Worm (Caenorhabditis elegans) whole organism, late embryonic: ENCODE measurements around the gene C07D8.5.

Experiments
- C38D4.7 ChIP-seq: fragments of 200-800 bp; sonication (Bioruptor generic); optimal IDR thresholded peaks from 2 replicates; lab custom pipeline; 2018; ENCODE audit warnings: mild to moderate bottlenecking, missing genetic modification characterization, moderate library complexity, missing compliant biosample characterization
- K02D7.2 ChIP-seq: sonication (generic microtip); optimal IDR thresholded peaks from 2 replicates; lab custom pipeline; 2017; ENCODE audit warnings: mild to moderate bottlenecking, missing genetic modification characterization, missing compliant biosample characterization
- T23F11.4 ChIP-seq: fragments of 200-800 bp; sonication (Bioruptor generic); optimal IDR thresholded peaks from 2 replicates; lab custom pipeline; 2018; ENCODE audit warnings: mild to moderate bottlenecking, missing genetic modification characterization, missing compliant biosample characterization
- ahr-1 ChIP-seq: sonication (generic microtip); optimal IDR thresholded peaks from 2 replicates; lab custom pipeline; 2016; ENCODE audit warnings: missing genetic modification characterization, missing compliant biosample characterization
- ceh-14 ChIP-seq: sonication (generic microtip); optimal IDR thresholded peaks from 2 replicates; lab custom pipeline; 2016; ENCODE audit warnings: missing genotype, missing genetic modification characterization, missing compliant biosample characterization
- ceh-18 ChIP-seq: sonication (generic microtip); optimal IDR thresholded peaks from 2 replicates; lab custom pipeline; 2016; ENCODE audit warnings: missing genetic modification characterization, missing compliant biosample characterization
- ceh-19 ChIP-seq: fragments of 200-800 bp; sonication (Bioruptor generic); optimal IDR thresholded peaks from 2 replicates; lab custom pipeline; 2018; ENCODE audit warnings: mild to moderate bottlenecking, missing genetic modification characterization, missing compliant biosample characterization
- ceh-2 ChIP-seq: sonication (generic microtip); optimal IDR thresholded peaks from 2 replicates; lab custom pipeline; 2016; ENCODE audit warnings: missing genotype, missing genetic modification characterization, missing compliant biosample characterization
- ceh-22 ChIP-seq: sonication (generic microtip); optimal IDR thresholded peaks from 2 replicates; lab custom pipeline; 2017; ENCODE audit warnings: missing biosample characterization, missing genetic modification characterization
- ceh-45 ChIP-seq: fragments of 200-800 bp; sonication (Bioruptor generic); IDR thresholded peaks from 2 replicates; pipeline ENCODE4 v1.3.6; 2022; ENCODE audit warnings: missing genetic modification reagents, missing genetic modification characterization, missing compliant biosample characterization
- ceh-6 ChIP-seq: fragments of 200-800 bp; sonication (Bioruptor generic); optimal IDR thresholded peaks from 2 replicates; lab custom pipeline; 2018; ENCODE audit warnings: mild to moderate bottlenecking, missing genetic modification characterization, missing compliant biosample characterization
- dmd-4 ChIP-seq: sonication (generic microtip); optimal IDR thresholded peaks from 2 replicates; lab custom pipeline; 2016; ENCODE audit warnings: borderline replicate concordance, missing genetic modification characterization, missing compliant biosample characterization
- dve-1 ChIP-seq: sonication (generic microtip); optimal IDR thresholded peaks from 2 replicates; lab custom pipeline; 2017; ENCODE audit warnings: antibody characterized with exemption, mild to moderate bottlenecking, missing genetic modification characterization, missing compliant biosample characterization
- elt-2 ChIP-seq: sonication (generic microtip); optimal IDR thresholded peaks from 2 replicates; lab custom pipeline; 2016; ENCODE audit warnings: missing genetic modification reagents, missing genetic modification characterization, missing compliant biosample characterization
- elt-4 ChIP-seq: sonication (generic microtip); optimal IDR thresholded peaks from 2 replicates; lab custom pipeline; 2016; ENCODE audit warnings: missing genetic modification characterization, missing compliant biosample characterization
- eyg-1 ChIP-seq: sonication (generic microtip); optimal IDR thresholded peaks from 2 replicates; lab custom pipeline; 2016; ENCODE audit warnings: missing genotype, missing genetic modification characterization, missing compliant biosample characterization
- fkh-10 ChIP-seq: fragments of 150-350 bp; optimal IDR thresholded peaks from 2 replicates; lab custom pipeline; 2014; ENCODE audit warnings: missing biosample characterization, missing genetic modification reagents, missing genetic modification characterization
- fkh-6 ChIP-seq: sonication (generic microtip); optimal IDR thresholded peaks from 2 replicates; lab custom pipeline; 2016; ENCODE audit warnings: missing genetic modification characterization, missing compliant biosample characterization
- gmeb-2 ChIP-seq: sonication (generic microtip); optimal IDR thresholded peaks from 2 replicates; lab custom pipeline; 2016; ENCODE audit warnings: missing genetic modification characterization, inconsistent platforms, missing compliant biosample characterization
- madf-2 ChIP-seq: sonication (generic microtip); optimal IDR thresholded peaks from 2 replicates; lab custom pipeline; 2017; ENCODE audit warnings: missing genetic modification characterization, missing compliant biosample characterization
- nhr-232 ChIP-seq: sonication (generic microtip); optimal IDR thresholded peaks from 2 replicates; lab custom pipeline; 2016; ENCODE audit warnings: missing genetic modification characterization, missing compliant biosample characterization
- npax-4 ChIP-seq: sonication (generic microtip); optimal IDR thresholded peaks from 2 replicates; lab custom pipeline; 2016; ENCODE audit warnings: missing genetic modification characterization, missing compliant biosample characterization
- odd-2 ChIP-seq: sonication (generic microtip); optimal IDR thresholded peaks from 2 replicates; lab custom pipeline; 2017; ENCODE audit warnings: antibody characterized with exemption, mild to moderate bottlenecking, missing genetic modification characterization, missing compliant biosample characterization
- pag-3 ChIP-seq: sonication (generic microtip); optimal IDR thresholded peaks from 2 replicates; lab custom pipeline; 2016; ENCODE audit warnings: missing compliant biosample characterization, missing genetic modification characterization, borderline replicate concordance
- pat-9 ChIP-seq: fragments of 200-800 bp; sonication (Bioruptor generic); optimal IDR thresholded peaks from 2 replicates; lab custom pipeline; 2018; ENCODE audit warnings: mild to moderate bottlenecking, missing genetic modification characterization, moderate library complexity, missing compliant biosample characterization
- pqm-1 ChIP-seq: sonication (generic microtip); optimal IDR thresholded peaks from 2 replicates; lab custom pipeline; 2016; ENCODE audit warnings: missing genetic modification characterization, missing compliant biosample characterization
- ref-2 ChIP-seq: sonication (generic microtip); optimal IDR thresholded peaks from 2 replicates; lab custom pipeline; 2016; ENCODE audit warnings: missing genetic modification characterization, missing compliant biosample characterization
- rnt-1 ChIP-seq: sonication (generic microtip); optimal IDR thresholded peaks from 2 replicates; lab custom pipeline; 2016; ENCODE audit warnings: missing genetic modification characterization, missing compliant biosample characterization
- sox-2 ChIP-seq: fragments of 200-800 bp; sonication (Bioruptor generic); IDR thresholded peaks from 2 replicates; pipeline ENCODE4 v1.3.6; 2022; ENCODE audit warnings: missing genetic modification reagents, missing genetic modification characterization, missing compliant biosample characterization
- syd-9 ChIP-seq: sonication (generic microtip); optimal IDR thresholded peaks from 2 replicates; lab custom pipeline; 2016; ENCODE audit warnings: mild to moderate bottlenecking, missing genetic modification characterization, moderate library complexity, missing compliant biosample characterization
- tbx-7 ChIP-seq: sonication (generic microtip); optimal IDR thresholded peaks from 2 replicates; lab custom pipeline; 2016; ENCODE audit warnings: missing genotype, missing genetic modification characterization, missing compliant biosample characterization
- ttx-3 ChIP-seq: sonication (generic microtip); optimal IDR thresholded peaks from 2 replicates; lab custom pipeline; 2016; ENCODE audit warnings: missing genetic modification reagents, missing genetic modification characterization, missing compliant biosample characterization
- unc-3 ChIP-seq, 2 experiments: fragments of 200-800 bp in 1 of 2; sonication (Bioruptor generic) in 1 of 2; sonication (generic microtip) in 1 of 2; conservative IDR thresholded peaks in 1 of 2; optimal IDR thresholded peaks in 1 of 2; 2 replicates each; pipeline versions ENCODE4 v1.3.6 to Lab custom; 2016 to 2022; ENCODE audit warnings: missing compliant biosample characterization in 2 of 2, missing genetic modification characterization in 2 of 2, missing genetic modification reagents in 1 of 2
- unc-42 ChIP-seq: sonication (generic microtip); optimal IDR thresholded peaks from 2 replicates; lab custom pipeline; 2016; ENCODE audit warnings: missing genotype, missing genetic modification characterization, missing compliant biosample characterization
- unc-55 ChIP-seq: sonication (generic microtip); optimal IDR thresholded peaks from 2 replicates; lab custom pipeline; 2017; ENCODE audit warnings: missing biosample characterization, missing genetic modification reagents, missing genetic modification characterization

C07D8.5 gene

ce11 chrX:7320115-7320711 lies 23.6 kb upstream of the C07D8.5 start, which contains the start of gene spp-5:
TSS of gene spp-5 (minus strand) at chrX:7320354.
- TF ChIP-seq elt-2 (tag; lab: Kevin White, UChicago) = peak; percentile 22
- no peak for TF ChIP-seq npax-4 (tag; lab: Kevin White, UChicago)
- TF ChIP-seq, all 69 proteins: peak for 1

- no peak for TF ChIP-seq ceh-22 (tag; lab: Kevin White, UChicago)
- no peak for TF ChIP-seq ceh-6 (GFP tag; lab: Kevin White, UChicago)
- no peak for TF ChIP-seq pqm-1 (tag; lab: Kevin White, UChicago)
- no peak for TF ChIP-seq T23F11.4
- TF ChIP-seq ceh-45 (GFP tag; lab: Robert Waterston, UW) = no peak
- no peak for TF ChIP-seq npax-4 (tag; lab: Kevin White, UChicago)
- TF ChIP-seq dmd-4 = no peak
- no peak for TF ChIP-seq pag-3 (tag; lab: Kevin White, UChicago)
- no peak for TF ChIP-seq fkh-10
- TF ChIP-seq unc-3 (GFP tag; conservative IDR thresholded peaks at IDR 0.05; lab: Robert Waterston, UW) = no peak
- no peak for TF ChIP-seq unc-3 (tag; optimal IDR thresholded peaks at IDR 0.05; lab: Kevin White, UChicago)
- no peak for TF ChIP-seq fkh-6
- TF ChIP-seq ahr-1 (tag; lab: Kevin White, UChicago) = no peak
- no peak for TF ChIP-seq elt-4 (tag; lab: Kevin White, UChicago)
- TF ChIP-seq ceh-19 = no peak
- TF ChIP-seq syd-9 = no peak
- no peak for TF ChIP-seq gmeb-2 (tag; lab: Kevin White, UChicago)
- TF ChIP-seq ttx-3 (tag; lab: Kevin White, UChicago) = no peak
- TF ChIP-seq unc-55 (GFP tag; lab: Kevin White, UChicago) = no peak
- no peak for TF ChIP-seq pat-9 (tag; lab: Kevin White, UChicago)
- no peak for TF ChIP-seq nhr-232 (tag; lab: Kevin White, UChicago)
These were observed 21.5 kb upstream of the C07D8.5 start, which contains the start of gene T08A9.13 for ce11 chrX:7322323-7322722. TSS of gene T08A9.13 (minus strand) at chrX:7322423.

ce11 chrX:7323604-7324003 lies 20.2 kb upstream of the C07D8.5 start:
- no peak for TF ChIP-seq madf-2
- TF ChIP-seq elt-4 (tag; lab: Kevin White, UChicago) = no peak
- TF ChIP-seq ahr-1 (tag; lab: Kevin White, UChicago) = no peak
- TF ChIP-seq gmeb-2 (tag; lab: Kevin White, UChicago) = no peak
- TF ChIP-seq rnt-1 (tag; lab: Kevin White, UChicago) = no peak
- TF ChIP-seq ceh-2 (tag; lab: Kevin White, UChicago) = no peak
- TF ChIP-seq K02D7.2 (tag; lab: Kevin White, UChicago) = peak; percentile 9
- TF ChIP-seq odd-2 (tag; lab: Kevin White, UChicago) = no peak
- TF ChIP-seq ceh-18 = no peak
- TF ChIP-seq unc-42 = no peak
- peak; percentile 19 for TF ChIP-seq ref-2 (tag; lab: Kevin White, UChicago)
- TF ChIP-seq ceh-14 (tag; lab: Kevin White, UChicago) = peak; percentile 26
- peak; percentile 31 for TF ChIP-seq ceh-19
- peak; percentile 62 for TF ChIP-seq elt-2 (tag; lab: Kevin White, UChicago)
- no peak for TF ChIP-seq pat-9 (tag; lab: Kevin White, UChicago)
- peak; percentile 8 for TF ChIP-seq C38D4.7 (GFP tag; lab: Kevin White, UChicago)
- no peak for TF ChIP-seq npax-4 (tag; lab: Kevin White, UChicago)
- TF ChIP-seq tbx-7 = no peak
- no peak for TF ChIP-seq sox-2 (GFP tag; lab: Robert Waterston, UW)
- no peak for TF ChIP-seq dve-1 (tag; lab: Kevin White, UChicago)
- no peak for TF ChIP-seq syd-9
- no peak for TF ChIP-seq eyg-1 (tag; lab: Kevin White, UChicago)
